Worm (Caenorhabditis elegans) whole organism, young adult: ENCODE measurements around the gene F22E12.1.

Source experiments
- B0019.2 ChIP-seq: fragments of 200-800 bp; sonication (Bioruptor generic); conservative IDR thresholded peaks from 2 replicates; pipeline ENCODE4 v1.3.6; 2022; ENCODE audit warnings: missing genetic modification reagents, missing genetic modification characterization, missing compliant biosample characterization
- B0035.1 ChIP-seq: sonication (generic microtip); optimal IDR thresholded peaks from 2 replicates; lab custom pipeline; 2016; ENCODE audit warnings: missing genetic modification characterization, mild to moderate bottlenecking, missing compliant biosample characterization, missing genotype, missing genetic modification reagents
- C06A6.2 ChIP-seq: fragments of 200-800 bp; sonication (Bioruptor generic); conservative IDR thresholded peaks from 2 replicates; pipeline ENCODE4 v1.3.6; 2022; ENCODE audit warnings: missing genetic modification characterization, missing compliant biosample characterization
- F52B5.7 ChIP-seq: sonication (generic microtip); optimal IDR thresholded peaks from 2 replicates; lab custom pipeline; 2016; ENCODE audit warnings: mild to moderate bottlenecking, missing genetic modification characterization, missing compliant biosample characterization
- T26A5.8 ChIP-seq: sonication (generic microtip); optimal IDR thresholded peaks from 2 replicates; lab custom pipeline; 2016; ENCODE audit warnings: missing genetic modification characterization, missing compliant biosample characterization
- Y53G8AR.9 ChIP-seq: fragments of 200-800 bp; sonication (Bioruptor generic); conservative IDR thresholded peaks from 2 replicates; pipeline ENCODE4 v1.3.6; 2022; ENCODE audit warnings: missing genetic modification reagents, missing genetic modification characterization, missing compliant biosample characterization
- ama-1 ChIP-seq, 3 experiments: fragments of 150-350 bp in 1 of 3; sonication (generic microtip) in 2 of 3; optimal IDR thresholded peaks; 2 replicates each; lab custom pipeline; 2014 to 2018; ENCODE audit warnings: missing biosample characterization in 2 of 3, missing genetic modification characterization in 2 of 3, missing genetic modification reagents in 2 of 3
- atf-7 ChIP-seq: sonication (generic microtip); optimal IDR thresholded peaks from 2 replicates; lab custom pipeline; 2017; ENCODE audit warnings: mild to moderate bottlenecking, missing genetic modification characterization, missing compliant biosample characterization
- attf-5 ChIP-seq: fragments of 200-800 bp; sonication (Bioruptor generic); optimal IDR thresholded peaks from 2 replicates; lab custom pipeline; 2018; ENCODE audit warnings: mild to moderate bottlenecking, missing genetic modification characterization, missing compliant biosample characterization
- ccch-3 ChIP-seq: fragments of 200-800 bp; sonication (Bioruptor generic); optimal IDR thresholded peaks from 2 replicates; lab custom pipeline; 2018; ENCODE audit warnings: mild to moderate bottlenecking, missing genetic modification characterization, missing compliant biosample characterization
- ceh-100 ChIP-seq: fragments of 200-800 bp; sonication (Bioruptor generic); IDR thresholded peaks from 2 replicates; pipeline ENCODE4 v1.3.6; 2022; ENCODE audit warnings: missing genetic modification reagents, missing genetic modification characterization, missing compliant biosample characterization
- ceh-91 ChIP-seq: fragments of 200-800 bp; sonication (Bioruptor generic); IDR thresholded peaks from 2 replicates; pipeline ENCODE4 v1.3.6; 2022; ENCODE audit warnings: missing genetic modification reagents, missing genetic modification characterization, missing compliant biosample characterization
- ekl-4 ChIP-seq: fragments of 200-800 bp; sonication (Bioruptor generic); IDR thresholded peaks from 2 replicates; pipeline ENCODE4 v1.3.6; 2022; ENCODE audit warnings: missing genetic modification reagents, missing genetic modification characterization, missing compliant biosample characterization
- hlh-12 ChIP-seq: sonication (generic microtip); optimal IDR thresholded peaks from 2 replicates; lab custom pipeline; 2016; ENCODE audit warnings: missing genetic modification characterization, missing compliant biosample characterization
- hsf-1 ChIP-seq: fragments of 200-800 bp; sonication (Bioruptor generic); IDR thresholded peaks from 2 replicates; pipeline ENCODE4 v1.3.6; 2022; ENCODE audit warnings: missing genetic modification reagents, missing genetic modification characterization, missing compliant biosample characterization
- lin-26 ChIP-seq: fragments of 200-800 bp; sonication (Bioruptor generic); IDR thresholded peaks from 2 replicates; pipeline ENCODE4 v1.3.6; 2022; ENCODE audit warnings: missing genetic modification reagents, missing genetic modification characterization, missing compliant biosample characterization
- lin-54 ChIP-seq: fragments of 200-800 bp; sonication (Bioruptor generic); optimal IDR thresholded peaks from 2 replicates; lab custom pipeline; 2018; ENCODE audit warnings: mild to moderate bottlenecking, missing genetic modification characterization, missing compliant biosample characterization
- lir-1 ChIP-seq: fragments of 200-800 bp; sonication (Bioruptor generic); conservative IDR thresholded peaks from 2 replicates; pipeline ENCODE4 v1.3.6; 2022; ENCODE audit warnings: missing genetic modification reagents, missing genetic modification characterization, missing compliant biosample characterization
- lsy-27 ChIP-seq: sonication (generic microtip); optimal IDR thresholded peaks from 2 replicates; lab custom pipeline; 2017; ENCODE audit warnings: missing genetic modification characterization, mild to moderate bottlenecking, missing compliant biosample characterization, antibody characterized with exemption, missing genotype, borderline replicate concordance; ENCODE audit not compliant: insufficient read depth
- madf-10 ChIP-seq: sonication (generic microtip); optimal IDR thresholded peaks from 2 replicates; lab custom pipeline; 2016; ENCODE audit warnings: mild to moderate bottlenecking, missing genetic modification characterization, missing compliant biosample characterization
- madf-3 ChIP-seq: fragments of 200-800 bp; sonication (Bioruptor generic); IDR thresholded peaks from 2 replicates; pipeline ENCODE4 v1.3.6; 2022; ENCODE audit warnings: missing genetic modification reagents, missing genetic modification characterization, missing compliant biosample characterization
- mes-4 ChIP-seq: sonication (generic microtip); optimal IDR thresholded peaks from 2 replicates; lab custom pipeline; 2016; ENCODE audit warnings: missing genotype, missing genetic modification characterization, missing compliant biosample characterization
- nhr-27 ChIP-seq: fragments of 200-800 bp; sonication (Bioruptor generic); optimal IDR thresholded peaks from 2 replicates; lab custom pipeline; 2018; ENCODE audit warnings: mild to moderate bottlenecking, missing genetic modification characterization, moderate library complexity, missing compliant biosample characterization
- repo-1 ChIP-seq: sonication (generic microtip); optimal IDR thresholded peaks from 2 replicates; lab custom pipeline; 2017; ENCODE audit warnings: mild to moderate bottlenecking, missing genetic modification characterization, missing compliant biosample characterization
- snpc-1.1 ChIP-seq: sonication (generic microtip); optimal IDR thresholded peaks from 2 replicates; lab custom pipeline; 2017; ENCODE audit warnings: missing genetic modification characterization, mild to moderate bottlenecking, missing compliant biosample characterization, antibody characterized with exemption, moderate library complexity, missing genotype, missing genetic modification reagents; ENCODE audit not compliant: insufficient read depth
- tbx-9 ChIP-seq: sonication (generic microtip); optimal IDR thresholded peaks from 2 replicates; lab custom pipeline; 2016; ENCODE audit warnings: borderline replicate concordance, missing genetic modification characterization, inconsistent platforms, missing compliant biosample characterization
- unc-62 ChIP-seq: fragments of 150-350 bp; optimal IDR thresholded peaks from 2 replicates; lab custom pipeline; 2014; ENCODE audit warnings: missing biosample characterization, missing genetic modification reagents, missing genetic modification characterization
- zfh-2 ChIP-seq: fragments of 200-800 bp; sonication (Bioruptor generic); conservative IDR thresholded peaks from 2 replicates; pipeline ENCODE4 v1.3.6; 2022; ENCODE audit warnings: missing genetic modification reagents, missing genetic modification characterization, missing compliant biosample characterization
- ztf-25 ChIP-seq: fragments of 200-800 bp; sonication (Bioruptor generic); IDR thresholded peaks from 2 replicates; pipeline ENCODE4 v1.3.6; 2022; ENCODE audit warnings: missing genetic modification reagents, missing genetic modification characterization, missing compliant biosample characterization
- ztf-6 ChIP-seq: fragments of 200-800 bp; sonication (Bioruptor generic); IDR thresholded peaks from 2 replicates; pipeline ENCODE4 v1.3.6; 2022; ENCODE audit warnings: missing genetic modification reagents, missing genetic modification characterization, missing compliant biosample characterization

Gene F22E12.1

ce11 chrV:10457247-10457646, at the start of gene F22E12.1:
Gene F22E12.1 (minus strand): TSS chrV:10457347.
- no peak for TF ChIP-seq atf-7 (tag; lab: Kevin White, UChicago)
- TF ChIP-seq repo-1 (tag; lab: Kevin White, UChicago) = no peak
- TF ChIP-seq zfh-2 = no peak
- TF ChIP-seq attf-5 = no peak
- no peak for TF ChIP-seq mes-4 (tag; lab: Kevin White, UChicago)
- no peak for TF ChIP-seq ceh-91 (GFP tag; lab: Robert Waterston, UW)
- no peak for TF ChIP-seq B0019.2
- no peak for TF ChIP-seq T26A5.8 (tag; lab: Kevin White, UChicago)
- TF ChIP-seq ceh-100 (GFP tag; lab: Robert Waterston, UW) = no peak
- TF ChIP-seq lin-26 (GFP tag; lab: Robert Waterston, UW) = no peak
- TF ChIP-seq Y53G8AR.9 (GFP tag; lab: Robert Waterston, UW) = no peak
- no peak for TF ChIP-seq B0035.1
- TF ChIP-seq lir-1 (GFP tag; lab: Robert Waterston, UW) = no peak
- no peak for TF ChIP-seq madf-3 (GFP tag; lab: Robert Waterston, UW)
- TF ChIP-seq ekl-4 (GFP tag; lab: Robert Waterston, UW) = no peak
- no peak for TF ChIP-seq snpc-1.1 (tag; lab: Kevin White, UChicago)

ce11 chrV:10505553-10505952, 48.4 kb upstream of the F22E12.1 start, which contains the start of gene C35A5.5:
Gene C35A5.5 (plus strand): TSS chrV:10505853.
- TF ChIP-seq madf-10 (tag; lab: Kevin White, UChicago) (no peak), nhr-27 (tag; lab: Kevin White, UChicago) (no peak), zfh-2 (no peak), hlh-12 (tag; lab: Kevin White, UChicago) (no peak), ama-1 (optimal IDR thresholded peaks at IDR 0.05; lab: Kevin White, UChicago) (no peak), ama-1 (GFP tag; optimal IDR thresholded peaks at IDR 0.05; lab: Kevin White, UChicago) (no peak), snpc-1.1 (tag; lab: Kevin White, UChicago) (no peak), ztf-25 (GFP tag; lab: Robert Waterston, UW) (no peak), B0019.2 (no peak), hsf-1 (GFP tag; lab: Robert Waterston, UW) (no peak)
- TF ChIP-seq, all 124 proteins: peak for 0

ce11 chrV:10503893-10504292, 46.7 kb upstream of the F22E12.1 start, which contains the start of gene C35A5.10:
Gene C35A5.10 (plus strand): TSS chrV:10504193.
- no peak for TF ChIP-seq ccch-3
- TF ChIP-seq F52B5.7 (tag; lab: Kevin White, UChicago) = no peak

ce11 chrV:10503011-10503410, 45.9 kb upstream of the F22E12.1 start, which contains the start of gene C35A5.11:
Gene C35A5.11 (minus strand): TSS chrV:10503111.
- no peak for TF ChIP-seq ceh-100 (GFP tag; lab: Robert Waterston, UW)

- TF ChIP-seq ceh-100 (GFP tag; lab: Robert Waterston, UW) (no peak), C06A6.2 (GFP tag; lab: Robert Waterston, UW) (no peak), lin-54 (GFP tag; lab: Kevin White, UChicago) (no peak)
Measured at ce11 chrV:10501295-10501694, 44.1 kb upstream of the F22E12.1 start, which contains the start of gene C35A5.3. Gene C35A5.3 (minus strand): TSS chrV:10501395.

ce11 chrV:10496733-10497132, 39.6 kb upstream of the F22E12.1 start, which contains the start of gene C35A5.4:
Gene C35A5.4 (plus strand): TSS chrV:10497033.
- no peak for TF ChIP-seq ekl-4 (GFP tag; lab: Robert Waterston, UW)
- no peak for TF ChIP-seq attf-5
- TF ChIP-seq lsy-27 (tag; lab: Kevin White, UChicago) = no peak
- no peak for TF ChIP-seq tbx-9 (tag; lab: Kevin White, UChicago)
- TF ChIP-seq ztf-6 (GFP tag; lab: Robert Waterston, UW) = no peak
- no peak for TF ChIP-seq unc-62 (GFP tag; lab: Kevin White, UChicago)
